Fruit fly (Drosophila melanogaster) whole organism, embryonic: Measurements from ENCODE around the gene RabX6.

ENCODE experiments used
- CG1024 ChIP-seq: fragments of 200-800 bp; sonication (Bioruptor generic); IDR thresholded peaks from 2 replicates; pipeline ENCODE4 v1.3.6; 2022; ENCODE audit warnings: missing biosample characterization, missing genetic modification characterization
- CG10431 ChIP-seq: fragments of 200-800 bp; sonication (Bioruptor generic); optimal IDR thresholded peaks from 3 replicates; lab custom pipeline; 2018; ENCODE audit warnings: missing biosample characterization, mild to moderate bottlenecking, missing genetic modification characterization
- CG12236 ChIP-seq: fragments of 200-800 bp; sonication (Bioruptor generic); optimal IDR thresholded peaks from 2 replicates; lab custom pipeline; 2016; ENCODE audit warnings: missing biosample characterization, missing genetic modification characterization
- CG12744 ChIP-seq: fragments of 200-800 bp; sonication (Bioruptor generic); optimal IDR thresholded peaks from 2 replicates; lab custom pipeline; 2016; ENCODE audit warnings: missing biosample characterization, missing genetic modification characterization
- CG1602 ChIP-seq: fragments of 200-800 bp; sonication (Bioruptor generic); optimal IDR thresholded peaks from 3 replicates; lab custom pipeline; 2016; ENCODE audit warnings: missing biosample characterization, missing genetic modification characterization
- CG16779 ChIP-seq: fragments of 200-800 bp; sonication (Bioruptor generic); IDR thresholded peaks from 2 replicates; pipeline ENCODE4 v1.3.6; 2022; ENCODE audit warnings: missing biosample characterization, missing genetic modification characterization
- CG17328 ChIP-seq: fragments of 200-800 bp; sonication (Bioruptor generic); IDR thresholded peaks from 2 replicates; pipeline ENCODE4 v1.3.6; 2022; ENCODE audit warnings: missing biosample characterization, missing genetic modification characterization
- CG17361 ChIP-seq: fragments of 200-800 bp; sonication (Bioruptor generic); IDR thresholded peaks from 3 replicates; pipeline ENCODE4 v1.3.6; 2022; ENCODE audit warnings: missing biosample characterization, missing genetic modification characterization
- CG17385 ChIP-seq: fragments of 200-800 bp; sonication (Bioruptor generic); optimal IDR thresholded peaks from 3 replicates; lab custom pipeline; 2018; ENCODE audit warnings: missing biosample characterization, mild to moderate bottlenecking, missing genetic modification characterization
- CG2116 ChIP-seq: fragments of 200-800 bp; sonication (Bioruptor generic); optimal IDR thresholded peaks from 3 replicates; lab custom pipeline; 2018; ENCODE audit warnings: missing biosample characterization, mild to moderate bottlenecking, missing genetic modification characterization
- CG31441 ChIP-seq: fragments of 200-800 bp; sonication (Bioruptor generic); IDR thresholded peaks from 2 replicates; pipeline ENCODE4 v1.3.6; 2022; ENCODE audit warnings: missing biosample characterization, missing genetic modification characterization
- CG34224 ChIP-seq: fragments of 200-800 bp; sonication (Bioruptor generic); IDR thresholded peaks from 3 replicates; pipeline ENCODE4 v1.3.6; 2022; ENCODE audit warnings: missing biosample characterization, missing genetic modification characterization; ENCODE audit not compliant: partially characterized antibody
- CG34376 ChIP-seq: fragments of 200-800 bp; sonication (Bioruptor generic); optimal IDR thresholded peaks from 2 replicates; lab custom pipeline; 2018; ENCODE audit warnings: missing biosample characterization, mild to moderate bottlenecking, missing genetic modification characterization
- CG6683 ChIP-seq: fragments of 200-800 bp; sonication (Bioruptor generic); optimal IDR thresholded peaks from 2 replicates; lab custom pipeline; 2017; ENCODE audit warnings: missing biosample characterization, mild to moderate bottlenecking, missing genetic modification characterization, missing genetic modification reagents
- CG7271 ChIP-seq: fragments of 200-800 bp; sonication (Bioruptor generic); optimal IDR thresholded peaks from 2 replicates; lab custom pipeline; 2018; ENCODE audit warnings: missing biosample characterization, mild to moderate bottlenecking, missing genetic modification characterization, moderate library complexity
- CG7839 ChIP-seq: fragments of 200-800 bp; sonication (Bioruptor generic); optimal IDR thresholded peaks from 3 replicates; lab custom pipeline; 2018; ENCODE audit warnings: missing biosample characterization, mild to moderate bottlenecking, missing genetic modification characterization, moderate library complexity
- CG8290 ChIP-seq, 3 experiments: fragments of 200-800 bp; sonication (Bioruptor generic); optimal IDR thresholded peaks; 2 replicates each; lab custom pipeline; 2016 to 2019; ENCODE audit warnings: missing biosample characterization in 3 of 3, missing genetic modification characterization in 3 of 3, mild to moderate bottlenecking in 2 of 3, moderate library complexity in 1 of 3
- CG9437 ChIP-seq: fragments of 200-800 bp; sonication (Bioruptor generic); optimal IDR thresholded peaks from 2 replicates; lab custom pipeline; 2018; ENCODE audit warnings: missing biosample characterization, mild to moderate bottlenecking, missing genetic modification characterization
- CG9797 ChIP-seq: fragments of 200-800 bp; sonication (Bioruptor generic); optimal IDR thresholded peaks from 3 replicates; lab custom pipeline; 2018; ENCODE audit warnings: missing biosample characterization, mild to moderate bottlenecking, missing genetic modification characterization
- CHES-1-like ChIP-seq: fragments of 200-800 bp; sonication (Bioruptor generic); optimal IDR thresholded peaks from 2 replicates; lab custom pipeline; 2016; ENCODE audit warnings: missing biosample characterization, missing genetic modification characterization
- Chrac-16 ChIP-seq: fragments of 200-800 bp; sonication (Bioruptor generic); optimal IDR thresholded peaks from 3 replicates; lab custom pipeline; 2016; ENCODE audit warnings: missing biosample characterization, missing genetic modification characterization
- Dref ChIP-seq: fragments of 200-800 bp; sonication (Bioruptor generic); IDR thresholded peaks from 2 replicates; pipeline ENCODE4 v1.3.6; 2022; ENCODE audit warnings: missing biosample characterization, missing genetic modification characterization
- E2f2 ChIP-seq: fragments of 200-800 bp; sonication (Bioruptor generic); IDR thresholded peaks from 2 replicates; pipeline ENCODE4 v1.3.6; 2022; ENCODE audit warnings: missing biosample characterization, missing genetic modification characterization
- Ets65A ChIP-seq: fragments of 200-800 bp; sonication (Bioruptor generic); peaks from one replicate; lab custom pipeline; 2016; ENCODE audit warnings: missing biosample characterization, missing genetic modification characterization
- Hmr ChIP-seq: fragments of 200-800 bp; sonication (Bioruptor generic); optimal IDR thresholded peaks from 3 replicates; lab custom pipeline; 2017; ENCODE audit warnings: mild to moderate bottlenecking, missing biosample characterization, missing genetic modification reagents, missing genetic modification characterization
- Max ChIP-seq: fragments of 200-800 bp; sonication (Bioruptor generic); optimal IDR thresholded peaks from 2 replicates; lab custom pipeline; 2016; ENCODE audit warnings: missing biosample characterization, mild to moderate bottlenecking, missing genetic modification characterization
- Poxn ChIP-seq: fragments of 200-800 bp; sonication (Bioruptor generic); IDR thresholded peaks from 2 replicates; pipeline ENCODE4 v1.3.6; 2022; ENCODE audit warnings: missing biosample characterization, missing genetic modification characterization
- Trl ChIP-seq, 3 experiments: fragments of >200 bp in 2 of 3; fragments of 200-800 bp in 1 of 3; sonication (Bioruptor generic) in 1 of 3; optimal IDR thresholded peaks; 2 replicates in 1 of 3; 3 replicates in 2 of 3; lab custom pipeline; 2016 to 2017; ENCODE audit warnings: missing biosample characterization in 1 of 3, missing genetic modification characterization in 1 of 3
- ac ChIP-seq: fragments of 200-800 bp; sonication (Bioruptor generic); optimal IDR thresholded peaks from 3 replicates; lab custom pipeline; 2017; ENCODE audit warnings: missing biosample characterization, mild to moderate bottlenecking, missing genetic modification characterization
- ato ChIP-seq: fragments of 200-800 bp; sonication (Bioruptor generic); IDR thresholded peaks from 2 replicates; pipeline ENCODE4 v1.3.6; 2022; ENCODE audit warnings: missing biosample characterization, missing genetic modification characterization; ENCODE audit not compliant: partially characterized antibody
- cato ChIP-seq: fragments of 200-800 bp; sonication (Bioruptor generic); optimal IDR thresholded peaks from 2 replicates; lab custom pipeline; 2016; ENCODE audit warnings: missing biosample characterization, missing genetic modification characterization, borderline replicate concordance
- crp ChIP-seq, 2 experiments: fragments of 200-800 bp; sonication (Bioruptor generic); optimal IDR thresholded peaks; 2 replicates in 1 of 2; 3 replicates in 1 of 2; lab custom pipeline; 2017; ENCODE audit warnings: missing biosample characterization in 2 of 2, missing genetic modification characterization in 2 of 2, mild to moderate bottlenecking in 1 of 2, moderate library complexity in 1 of 2
- danr ChIP-seq: fragments of 200-800 bp; sonication (Bioruptor generic); IDR thresholded peaks from 2 replicates; pipeline ENCODE4 v1.3.6; 2022; ENCODE audit warnings: missing biosample characterization, missing genetic modification characterization
- dati ChIP-seq: fragments of 200-800 bp; sonication (Bioruptor generic); IDR thresholded peaks from 2 replicates; pipeline ENCODE4 v1.3.6; 2022; ENCODE audit warnings: missing biosample characterization, missing genetic modification characterization
- en ChIP-seq: fragments of 200-800 bp; sonication (Bioruptor generic); optimal IDR thresholded peaks from 2 replicates; lab custom pipeline; 2016; ENCODE audit warnings: missing biosample characterization, missing genetic modification characterization
- ewg ChIP-seq: fragments of 200-800 bp; sonication (Bioruptor generic); optimal IDR thresholded peaks from 3 replicates; lab custom pipeline; 2017; ENCODE audit warnings: mild to moderate bottlenecking, missing biosample characterization, missing genetic modification reagents, missing genetic modification characterization
- ind ChIP-seq: fragments of 200-800 bp; sonication (Bioruptor generic); optimal IDR thresholded peaks from 3 replicates; lab custom pipeline; 2016; ENCODE audit warnings: missing biosample characterization, missing genetic modification characterization
- insv ChIP-seq, 2 experiments: fragments of 200-800 bp; sonication (Bioruptor generic); optimal IDR thresholded peaks; 3 replicates each; lab custom pipeline; 2016 to 2018; ENCODE audit warnings: missing biosample characterization in 2 of 2, missing genetic modification characterization in 2 of 2
- jigr1 ChIP-seq: fragments of 200-800 bp; sonication (Bioruptor generic); IDR thresholded peaks from 3 replicates; pipeline ENCODE4 v1.3.6; 2022; ENCODE audit warnings: missing biosample characterization, missing genetic modification characterization
- jing ChIP-seq: fragments of 200-800 bp; sonication (Bioruptor generic); optimal IDR thresholded peaks from 2 replicates; lab custom pipeline; 2018; ENCODE audit warnings: missing biosample characterization, mild to moderate bottlenecking, missing genetic modification characterization
- kah ChIP-seq: fragments of 200-800 bp; sonication (Bioruptor generic); optimal IDR thresholded peaks from 2 replicates; lab custom pipeline; 2018; ENCODE audit warnings: missing biosample characterization, mild to moderate bottlenecking, missing genetic modification characterization
- lola ChIP-seq, 3 experiments: fragments of >200 bp in 2 of 3; fragments of 200-800 bp in 1 of 3; sonication (Bioruptor generic) in 1 of 3; optimal IDR thresholded peaks; 2 replicates each; lab custom pipeline; 2017 to 2019; ENCODE audit warnings: missing biosample characterization in 3 of 3, missing genetic modification characterization in 3 of 3, mild to moderate bottlenecking in 1 of 3, moderate library complexity in 1 of 3
- nerfin-1 ChIP-seq: fragments of 200-800 bp; sonication (Bioruptor generic); optimal IDR thresholded peaks from 3 replicates; lab custom pipeline; 2019; ENCODE audit warnings: missing biosample characterization, mild to moderate bottlenecking, missing genetic modification characterization, moderate library complexity
- ranshi ChIP-seq: fragments of 200-800 bp; sonication (Bioruptor generic); IDR thresholded peaks from 2 replicates; pipeline ENCODE4 v1.3.6; 2022; ENCODE audit warnings: missing biosample characterization, missing genetic modification characterization
- sd ChIP-seq: fragments of 200-800 bp; sonication (Bioruptor generic); optimal IDR thresholded peaks from 3 replicates; lab custom pipeline; 2018; ENCODE audit warnings: missing biosample characterization, mild to moderate bottlenecking, missing genetic modification characterization, moderate library complexity
- sqz ChIP-seq: fragments of 200-800 bp; sonication (Bioruptor generic); optimal IDR thresholded peaks from 3 replicates; lab custom pipeline; 2018; ENCODE audit warnings: missing biosample characterization, mild to moderate bottlenecking, missing genetic modification characterization
- sug ChIP-seq: fragments of 200-800 bp; optimal IDR thresholded peaks from 2 replicates; lab custom pipeline; 2019; ENCODE audit warnings: missing biosample characterization, mild to moderate bottlenecking, missing genetic modification characterization, moderate library complexity
- ttk ChIP-seq: fragments of 200-800 bp; sonication (Bioruptor generic); IDR thresholded peaks from 2 replicates; pipeline ENCODE4 v2.1.2; 2022; ENCODE audit warnings: missing biosample characterization, missing genetic modification characterization
- tx ChIP-seq: fragments of 200-800 bp; sonication (Bioruptor generic); optimal IDR thresholded peaks from 2 replicates; lab custom pipeline; 2016; ENCODE audit warnings: missing biosample characterization, missing genetic modification characterization
- wek ChIP-seq: fragments of 200-800 bp; sonication (Bioruptor generic); optimal IDR thresholded peaks from 3 replicates; lab custom pipeline; 2018; ENCODE audit warnings: missing biosample characterization, mild to moderate bottlenecking, missing genetic modification characterization, moderate library complexity

The RabX6 gene

dm6 chr3L:692699-693098 is 2.4 kb downstream of the RabX6 start, which contains the start of gene Vti1a (continued):
- TF ChIP-seq sqz (GFP tag; lab: Kevin White, UChicago), result no peak
- TF ChIP-seq CG17385 (GFP tag; lab: Kevin White, UChicago), result no peak
- no peak for TF ChIP-seq CG9437 (GFP tag; lab: Kevin White, UChicago)
- TF ChIP-seq CG6683 (GFP tag; lab: Kevin White, UChicago), result no peak
- TF ChIP-seq CG34376, result no peak
- no peak for TF ChIP-seq CG16779 (GFP tag; lab: Robert Waterston, UW)
- no peak for TF ChIP-seq en (GFP tag; lab: Kevin White, UChicago)
- peak in 1 of 3 experiments; percentile 0 for TF ChIP-seq lola (GFP tag; optimal IDR thresholded peaks at IDR 0.05; lab: Kevin White, UChicago)
- TF ChIP-seq ato (GFP tag; lab: Robert Waterston, UW), result 0 out of 2 replicates have a peak, but pooled peaks have one; percentile 11
- TF ChIP-seq CG7839, result no peak
- TF ChIP-seq crp (GFP tag; optimal IDR thresholded peaks at IDR 0.05; lab: Kevin White, UChicago), result peak in 1 of 2 experiments; percentile 62
- TF ChIP-seq CG17328 (GFP tag; lab: Robert Waterston, UW), result no peak
- no peak for TF ChIP-seq CG1024 (GFP tag; lab: Robert Waterston, UW)
- peak; percentile 58 for TF ChIP-seq CG8290 (GFP tag; optimal IDR thresholded peaks at IDR 0.05; lab: Kevin White, UChicago)
- TF ChIP-seq CG8290 (tag; optimal IDR thresholded peaks at IDR 0.05; lab: Kevin White, UChicago), result peak in 1 of 2 experiments; percentile 43
- peak in 1 of 2 experiments; percentile 14 for TF ChIP-seq insv (GFP tag; optimal IDR thresholded peaks at IDR 0.05; lab: Kevin White, UChicago)
- peak; percentile 62 for TF ChIP-seq CG34224 (GFP tag; lab: Robert Waterston, UW)
- TF ChIP-seq Max, result no peak
- no peak for TF ChIP-seq sd
- no peak for TF ChIP-seq CG12744 (GFP tag; lab: Kevin White, UChicago)
- TF ChIP-seq jigr1 (GFP tag; lab: Robert Waterston, UW), result no peak
- TF ChIP-seq sug (tag; lab: Kevin White, UChicago), result peak; percentile 11
- no peak for TF ChIP-seq CG31441 (GFP tag; lab: Robert Waterston, UW)
- TF ChIP-seq ac, result no peak
- TF ChIP-seq ind, result no peak
- no peak for TF ChIP-seq ranshi (GFP tag; lab: Robert Waterston, UW)
- peak; percentile 47 for TF ChIP-seq CG2116 (GFP tag; lab: Kevin White, UChicago)
- TF ChIP-seq CG10431, result peak; percentile 37
- peak; percentile 46; the same call in 1 of the 2 replicates for TF ChIP-seq E2f2 (GFP tag; lab: Robert Waterston, UW)
- peak; percentile 79 for TF ChIP-seq CG9797 (GFP tag; lab: Kevin White, UChicago)
- TF ChIP-seq danr (GFP tag; lab: Robert Waterston, UW), result no peak
- TF ChIP-seq CG7271 (tag; lab: Kevin White, UChicago), result no peak
- TF ChIP-seq CG17361, result 0 out of 3 replicates have a peak, but pooled peaks have one; percentile 33
- no peak for TF ChIP-seq Chrac-16 (GFP tag; lab: Kevin White, UChicago)
- TF ChIP-seq jing (GFP tag; lab: Kevin White, UChicago), result no peak
- no peak for TF ChIP-seq CG1602 (GFP tag; lab: Kevin White, UChicago)
- no peak for TF ChIP-seq CG12236 (GFP tag; lab: Kevin White, UChicago)
- no peak for TF ChIP-seq wek
- TF ChIP-seq ttk (GFP tag; lab: Robert Waterston, UW), result no peak
- TF ChIP-seq nerfin-1 (tag; lab: Kevin White, UChicago), result no peak
- TF ChIP-seq cato (GFP tag; lab: Kevin White, UChicago), result no peak
- no peak for TF ChIP-seq Trl (optimal IDR thresholded peaks at IDR 0.05; lab: Kevin White, UChicago)
- TF ChIP-seq Trl (GFP tag; optimal IDR thresholded peaks at IDR 0.05; lab: Kevin White, UChicago), result no peak
- no peak for TF ChIP-seq dati
- peak; percentile 44; the same call in 1 of the 2 replicates for TF ChIP-seq Dref (GFP tag; lab: Robert Waterston, UW)
- peak; percentile 27 for TF ChIP-seq Hmr
- TF ChIP-seq Poxn (GFP tag; lab: Robert Waterston, UW), result no peak
- TF ChIP-seq kah, result no peak
- no peak for TF ChIP-seq tx (GFP tag; lab: Kevin White, UChicago)
- no peak for TF ChIP-seq Ets65A (GFP tag; lab: Kevin White, UChicago)
- TF ChIP-seq CHES-1-like (GFP tag; lab: Kevin White, UChicago), result peak; percentile 7
- no peak for TF ChIP-seq ewg (GFP tag; lab: Kevin White, UChicago)
